Fruit fly (Drosophila melanogaster) whole organism, embryonic: ENCODE data around the gene CG7402.

ENCODE experiments used
- Ada2b ChIP-seq: fragments of 200-800 bp; sonication (Bioruptor generic); IDR thresholded peaks from 2 replicates; pipeline ENCODE4 v1.3.6; 2022; ENCODE audit warnings: missing biosample characterization, missing genetic modification characterization
- Asciz ChIP-seq: fragments of 200-800 bp; sonication (Bioruptor generic); optimal IDR thresholded peaks from 2 replicates; lab custom pipeline; 2017; ENCODE audit warnings: missing biosample characterization, mild to moderate bottlenecking, missing genetic modification characterization, missing genetic modification reagents
- Awh ChIP-seq: fragments of 200-800 bp; sonication (Bioruptor generic); IDR thresholded peaks from 2 replicates; pipeline ENCODE4, ENCODE4 v1.3.6; 2022; ENCODE audit warnings: missing biosample characterization, missing genetic modification characterization
- B-H2 ChIP-seq: fragments of 200-800 bp; sonication (Bioruptor generic); optimal IDR thresholded peaks from 2 replicates; lab custom pipeline; 2018; ENCODE audit warnings: missing biosample characterization, mild to moderate bottlenecking, missing genetic modification characterization
- Bgb ChIP-seq: fragments of 200-800 bp; sonication (Bioruptor generic); IDR thresholded peaks from 2 replicates; pipeline ENCODE4 v1.3.6; 2022; ENCODE audit warnings: missing biosample characterization, missing genetic modification characterization; ENCODE audit not compliant: partially characterized antibody
- CG10274 ChIP-seq: fragments of 200-800 bp; sonication (Bioruptor generic); optimal IDR thresholded peaks from 3 replicates; lab custom pipeline; 2017; ENCODE audit warnings: missing biosample characterization, mild to moderate bottlenecking, missing genetic modification characterization
- CG10321 ChIP-seq: fragments of 200-800 bp; sonication (Bioruptor generic); IDR thresholded peaks from 2 replicates; pipeline ENCODE4 v1.3.6; 2022; ENCODE audit warnings: missing biosample characterization, missing genetic modification characterization
- CG11093 ChIP-seq: fragments of 200-800 bp; sonication (Bioruptor generic); IDR thresholded peaks from 3 replicates; pipeline ENCODE4 v1.3.6; 2022; ENCODE audit warnings: missing biosample characterization, missing genetic modification characterization
- CG12104 ChIP-seq: fragments of 200-800 bp; sonication (Bioruptor generic); optimal IDR thresholded peaks from 3 replicates; lab custom pipeline; 2016; ENCODE audit warnings: missing biosample characterization, missing genetic modification characterization
- CG13424 ChIP-seq: fragments of 200-800 bp; sonication (Bioruptor generic); optimal IDR thresholded peaks from 2 replicates; lab custom pipeline; 2019; ENCODE audit warnings: missing biosample characterization, mild to moderate bottlenecking, missing genetic modification characterization, moderate library complexity
- CG15479 ChIP-seq: fragments of 200-800 bp; sonication (Bioruptor generic); optimal IDR thresholded peaks from 3 replicates; lab custom pipeline; 2019; ENCODE audit warnings: missing biosample characterization, mild to moderate bottlenecking, missing genetic modification characterization, moderate library complexity
- CG16813 ChIP-seq: fragments of 200-800 bp; sonication (Bioruptor generic); IDR thresholded peaks from 3 replicates; pipeline ENCODE4 v1.3.6; 2022; ENCODE audit warnings: missing biosample characterization, missing genetic modification characterization; ENCODE audit not compliant: partially characterized antibody
- CG2889 ChIP-seq: fragments of 200-800 bp; sonication (Bioruptor generic); IDR thresholded peaks from 3 replicates; pipeline ENCODE4 v1.3.6; 2022; ENCODE audit warnings: missing biosample characterization, missing genetic modification characterization
- CG3163 ChIP-seq: fragments of 200-800 bp; sonication (Bioruptor generic); optimal IDR thresholded peaks from 3 replicates; lab custom pipeline; 2016; ENCODE audit warnings: missing biosample characterization, missing genetic modification characterization
- CG4328 ChIP-seq: fragments of 200-800 bp; sonication (Bioruptor generic); optimal IDR thresholded peaks from 3 replicates; lab custom pipeline; 2017; ENCODE audit warnings: missing biosample characterization, missing genetic modification reagents, missing genetic modification characterization
- CG6175 ChIP-seq: fragments of 200-800 bp; sonication (Bioruptor generic); IDR thresholded peaks from 3 replicates; pipeline ENCODE4 v1.3.6; 2022; ENCODE audit warnings: missing biosample characterization, missing genetic modification characterization
- CG6683 ChIP-seq: fragments of 200-800 bp; sonication (Bioruptor generic); optimal IDR thresholded peaks from 2 replicates; lab custom pipeline; 2017; ENCODE audit warnings: missing biosample characterization, mild to moderate bottlenecking, missing genetic modification characterization, missing genetic modification reagents
- CG6813 ChIP-seq: fragments of 200-800 bp; sonication (Bioruptor generic); optimal IDR thresholded peaks from 2 replicates; lab custom pipeline; 2017; ENCODE audit warnings: missing biosample characterization, missing genetic modification characterization, mild to moderate bottlenecking, moderate library complexity, missing genetic modification reagents
- CG9817 ChIP-seq: fragments of 200-800 bp; sonication (Bioruptor generic); optimal IDR thresholded peaks from 2 replicates; lab custom pipeline; 2018; ENCODE audit warnings: missing biosample characterization, mild to moderate bottlenecking, missing genetic modification characterization, moderate library complexity
- D19A ChIP-seq: fragments of 200-800 bp; optimal IDR thresholded peaks from 3 replicates; lab custom pipeline; 2019; ENCODE audit warnings: missing biosample characterization, mild to moderate bottlenecking, missing genetic modification characterization, moderate library complexity
- Elba2 ChIP-seq: fragments of 200-800 bp; sonication (Bioruptor generic); optimal IDR thresholded peaks from 3 replicates; lab custom pipeline; 2016; ENCODE audit warnings: missing biosample characterization, missing genetic modification characterization
- Fer1 ChIP-seq: fragments of 200-800 bp; sonication (Bioruptor generic); optimal IDR thresholded peaks from 2 replicates; lab custom pipeline; 2017; ENCODE audit warnings: missing biosample characterization, mild to moderate bottlenecking, missing genetic modification characterization
- HmgZ ChIP-seq: fragments of 200-800 bp; sonication (Bioruptor generic); optimal IDR thresholded peaks from 2 replicates; lab custom pipeline; 2018; ENCODE audit warnings: missing biosample characterization, mild to moderate bottlenecking, missing genetic modification characterization
- Meics ChIP-seq: fragments of 200-800 bp; sonication (Bioruptor generic); optimal IDR thresholded peaks from 2 replicates; lab custom pipeline; 2017; ENCODE audit warnings: missing biosample characterization, mild to moderate bottlenecking, missing genetic modification characterization
- Mes4 ChIP-seq: fragments of 200-800 bp; sonication (Bioruptor generic); optimal IDR thresholded peaks from 2 replicates; lab custom pipeline; 2016; ENCODE audit warnings: missing biosample characterization, missing genetic modification characterization
- NFAT ChIP-seq: fragments of 200-800 bp; sonication (Bioruptor generic); IDR thresholded peaks from 2 replicates; pipeline ENCODE4 v1.3.6; 2022; ENCODE audit warnings: missing biosample characterization, missing genetic modification characterization
- Nf-YB ChIP-seq: fragments of 200-800 bp; sonication (Bioruptor generic); optimal IDR thresholded peaks from 3 replicates; lab custom pipeline; 2019; ENCODE audit warnings: missing biosample characterization, mild to moderate bottlenecking, missing genetic modification characterization, moderate library complexity
- Ssrp ChIP-seq: fragments of 200-800 bp; sonication (Bioruptor generic); optimal IDR thresholded peaks from 2 replicates; lab custom pipeline; 2018; ENCODE audit warnings: missing biosample characterization, mild to moderate bottlenecking, missing genetic modification characterization, moderate library complexity
- Taf1 ChIP-seq: fragments of 200-800 bp; sonication (Bioruptor generic); IDR thresholded peaks from 2 replicates; pipeline ENCODE4 v1.3.6; 2022; ENCODE audit warnings: missing biosample characterization, missing genetic modification characterization
- Usf ChIP-seq: fragments of 200-800 bp; sonication (Bioruptor generic); optimal IDR thresholded peaks from 2 replicates; lab custom pipeline; 2017; ENCODE audit warnings: missing genotype, missing biosample characterization, missing genetic modification characterization
- Xbp1 ChIP-seq: fragments of 200-800 bp; sonication (Bioruptor generic); optimal IDR thresholded peaks from 3 replicates; lab custom pipeline; 2016; ENCODE audit warnings: missing biosample characterization, mild to moderate bottlenecking, missing genetic modification characterization
- Xrp1 ChIP-seq: fragments of 200-800 bp; sonication (Bioruptor generic); IDR thresholded peaks from 2 replicates; pipeline ENCODE4 v1.3.6; 2022; ENCODE audit warnings: missing biosample characterization, missing genetic modification characterization
- al ChIP-seq: fragments of 200-800 bp; sonication (Bioruptor generic); IDR thresholded peaks from 2 replicates; pipeline ENCODE4 v1.3.6; 2022; ENCODE audit warnings: missing biosample characterization, missing genetic modification characterization
- chinmo ChIP-seq: fragments of 200-800 bp; sonication (Bioruptor generic); IDR thresholded peaks from 4 replicates; pipeline ENCODE4 v1.3.6; 2022; ENCODE audit warnings: missing biosample characterization, missing genetic modification characterization; ENCODE audit not compliant: partially characterized antibody
- disco-r ChIP-seq: fragments of 200-800 bp; sonication (Bioruptor generic); optimal IDR thresholded peaks from 2 replicates; lab custom pipeline; 2016; ENCODE audit warnings: missing biosample characterization, missing genetic modification characterization
- dysf ChIP-seq: fragments of 200-800 bp; sonication (Bioruptor generic); IDR thresholded peaks from 3 replicates; pipeline ENCODE4 v1.3.6; 2022; ENCODE audit warnings: missing biosample characterization, missing genetic modification characterization
- fd3F ChIP-seq: fragments of 200-800 bp; sonication (Bioruptor generic); optimal IDR thresholded peaks from 2 replicates; lab custom pipeline; 2018; ENCODE audit warnings: missing biosample characterization, mild to moderate bottlenecking, missing genetic modification characterization, moderate library complexity
- fd64A ChIP-seq: fragments of 200-800 bp; sonication (Bioruptor generic); optimal IDR thresholded peaks from 3 replicates; lab custom pipeline; 2018; ENCODE audit warnings: missing biosample characterization, mild to moderate bottlenecking, missing genetic modification characterization
- fd96Cb ChIP-seq: fragments of 200-800 bp; sonication (Bioruptor generic); optimal IDR thresholded peaks from 2 replicates; lab custom pipeline; 2018; ENCODE audit warnings: missing biosample characterization, mild to moderate bottlenecking, missing genetic modification characterization, moderate library complexity
- fu2 ChIP-seq: fragments of 200-800 bp; sonication (Bioruptor generic); optimal IDR thresholded peaks from 2 replicates; lab custom pipeline; 2016; ENCODE audit warnings: missing biosample characterization, missing genetic modification characterization
- maf-S ChIP-seq: fragments of 200-800 bp; sonication (Bioruptor generic); optimal IDR thresholded peaks from 2 replicates; lab custom pipeline; 2016; ENCODE audit warnings: missing biosample characterization, missing genetic modification characterization
- prd ChIP-seq, 3 experiments: fragments of >200 bp in 2 of 3; fragments of 200-800 bp in 1 of 3; sonication (Bioruptor generic) in 1 of 3; optimal IDR thresholded peaks in 2 of 3; IDR thresholded peaks in 1 of 3; 2 replicates in 2 of 3; 3 replicates in 1 of 3; pipeline versions ENCODE4 v1.3.6 to Lab custom; 2017 to 2022; ENCODE audit warnings: missing biosample characterization in 1 of 3, missing genetic modification characterization in 1 of 3
- repo ChIP-seq: fragments of 200-800 bp; sonication (Bioruptor generic); optimal IDR thresholded peaks from 2 replicates; lab custom pipeline; 2016; ENCODE audit warnings: missing biosample characterization, missing genetic modification characterization
- schlank ChIP-seq: fragments of 200-800 bp; sonication (Bioruptor generic); optimal IDR thresholded peaks from 2 replicates; lab custom pipeline; 2018; ENCODE audit warnings: missing biosample characterization, mild to moderate bottlenecking, missing genetic modification characterization
- sens ChIP-seq: fragments of 200-800 bp; sonication (Bioruptor generic); peaks from one replicate; lab custom pipeline; 2016; ENCODE audit warnings: missing biosample characterization, missing genetic modification characterization
- sens-2 ChIP-seq: fragments of 200-800 bp; sonication (Bioruptor generic); IDR thresholded peaks from 2 replicates; pipeline ENCODE4 v1.3.6; 2022; ENCODE audit warnings: missing biosample characterization, missing genetic modification characterization
- shn ChIP-seq: fragments of 200-800 bp; sonication (Bioruptor generic); optimal IDR thresholded peaks from 3 replicates; lab custom pipeline; 2016; ENCODE audit warnings: missing biosample characterization, missing genetic modification characterization
- tna ChIP-seq: fragments of 200-800 bp; sonication (Bioruptor generic); IDR thresholded peaks from 2 replicates; pipeline ENCODE4 v1.3.6; 2022; ENCODE audit warnings: missing biosample characterization, missing genetic modification characterization; ENCODE audit not compliant: partially characterized antibody
- ttk ChIP-seq: fragments of 200-800 bp; sonication (Bioruptor generic); IDR thresholded peaks from 2 replicates; pipeline ENCODE4 v2.1.2; 2022; ENCODE audit warnings: missing biosample characterization, missing genetic modification characterization
- tup ChIP-seq: fragments of 200-800 bp; sonication (Bioruptor generic); optimal IDR thresholded peaks from 2 replicates; lab custom pipeline; 2016; ENCODE audit warnings: missing biosample characterization, mild to moderate bottlenecking, missing genetic modification characterization, moderate library complexity

Gene CG7402

dm6 chr3L:17907609-17908160 lies 20.2 kb downstream of the CG7402 start, which contains the start of the genes Prestin and Wdr92 (continued):
- peak; percentile 12 for TF ChIP-seq CG3163
- TF ChIP-seq CG10321, result no peak
- no peak for TF ChIP-seq repo (GFP tag; lab: Kevin White, UChicago)
- peak; percentile 67 for TF ChIP-seq tna
- TF ChIP-seq HmgZ (tag; lab: Kevin White, UChicago), result no peak
- TF ChIP-seq Nf-YB (GFP tag; lab: Kevin White, UChicago), result no peak
- TF ChIP-seq chinmo (GFP tag; lab: Robert Waterston, UW), result peak; percentile 96
- no peak for TF ChIP-seq disco-r (GFP tag; lab: Kevin White, UChicago)
- TF ChIP-seq Usf, result no peak
- TF ChIP-seq Fer1 (GFP tag; lab: Kevin White, UChicago), result peak; percentile 72
- no peak for TF ChIP-seq CG10274 (GFP tag; lab: Kevin White, UChicago)
- TF ChIP-seq fu2 (GFP tag; lab: Kevin White, UChicago), result no peak
- TF ChIP-seq CG11093, result no peak
- no peak for TF ChIP-seq CG6683
- TF ChIP-seq Xrp1 (GFP tag; lab: Robert Waterston, UW), result no peak
- no peak for TF ChIP-seq schlank (tag; lab: Kevin White, UChicago)
- peak; percentile 67 for TF ChIP-seq Bgb (GFP tag; lab: Robert Waterston, UW)
- TF ChIP-seq CG16813, result peak; percentile 75
- no peak for TF ChIP-seq tup (GFP tag; lab: Kevin White, UChicago)
- TF ChIP-seq fd64A (GFP tag; lab: Kevin White, UChicago), result no peak
- TF ChIP-seq CG15479, result no peak
- TF ChIP-seq B-H2, result peak; percentile 51
- TF ChIP-seq CG9817, result no peak
- no peak for TF ChIP-seq shn (GFP tag; lab: Kevin White, UChicago)
- no peak for TF ChIP-seq Taf1
- no peak for TF ChIP-seq ttk (GFP tag; lab: Robert Waterston, UW)
- peak; percentile 37 for TF ChIP-seq Meics (GFP tag; lab: Kevin White, UChicago)
- TF ChIP-seq al, result no peak
- no peak for TF ChIP-seq CG2889 (GFP tag; lab: Robert Waterston, UW)
- TF ChIP-seq dysf (GFP tag; lab: Robert Waterston, UW), result no peak; the same call in 2 of the 3 replicates
- peak; percentile 54; the same call in 1 of the 2 replicates for TF ChIP-seq Awh (GFP tag; lab: Robert Waterston, UW)
- no peak for TF ChIP-seq CG6175 (GFP tag; lab: Robert Waterston, UW)
- TF ChIP-seq CG12104 (GFP tag; lab: Kevin White, UChicago), result no peak
- TF ChIP-seq Elba2 (GFP tag; lab: Kevin White, UChicago), result no peak
- no peak for TF ChIP-seq CG6813
- TF ChIP-seq NFAT (GFP tag; lab: Robert Waterston, UW), result no peak
- TF ChIP-seq prd (optimal IDR thresholded peaks at IDR 0.05; lab: Kevin White, UChicago), result no peak
- TF ChIP-seq prd (GFP tag; IDR thresholded peaks at IDR 0.05; lab: Robert Waterston, UW), result no peak
- TF ChIP-seq CG13424 (tag; lab: Kevin White, UChicago), result no peak
- TF ChIP-seq fd3F, result no peak
- no peak for TF ChIP-seq Ssrp (tag; lab: Kevin White, UChicago)
- peak; percentile 32 for TF ChIP-seq Asciz
- peak; percentile 77 for TF ChIP-seq sens (GFP tag; lab: Kevin White, UChicago)
- TF ChIP-seq sens-2 (GFP tag; lab: Robert Waterston, UW), result no peak
- no peak for TF ChIP-seq Xbp1 (GFP tag; lab: Kevin White, UChicago)
- TF ChIP-seq fd96Cb (tag; lab: Kevin White, UChicago), result no peak
- no peak for TF ChIP-seq Mes4 (GFP tag; lab: Kevin White, UChicago)
- TF ChIP-seq CG4328 (GFP tag; lab: Kevin White, UChicago), result no peak
- TF ChIP-seq D19A, result peak; percentile 13
- no peak for TF ChIP-seq Ada2b (GFP tag; lab: Robert Waterston, UW)
- no peak for TF ChIP-seq maf-S
